Fruit fly (Drosophila melanogaster): ENCODE data around the gene rdx.

Gene rdx

DNA sequence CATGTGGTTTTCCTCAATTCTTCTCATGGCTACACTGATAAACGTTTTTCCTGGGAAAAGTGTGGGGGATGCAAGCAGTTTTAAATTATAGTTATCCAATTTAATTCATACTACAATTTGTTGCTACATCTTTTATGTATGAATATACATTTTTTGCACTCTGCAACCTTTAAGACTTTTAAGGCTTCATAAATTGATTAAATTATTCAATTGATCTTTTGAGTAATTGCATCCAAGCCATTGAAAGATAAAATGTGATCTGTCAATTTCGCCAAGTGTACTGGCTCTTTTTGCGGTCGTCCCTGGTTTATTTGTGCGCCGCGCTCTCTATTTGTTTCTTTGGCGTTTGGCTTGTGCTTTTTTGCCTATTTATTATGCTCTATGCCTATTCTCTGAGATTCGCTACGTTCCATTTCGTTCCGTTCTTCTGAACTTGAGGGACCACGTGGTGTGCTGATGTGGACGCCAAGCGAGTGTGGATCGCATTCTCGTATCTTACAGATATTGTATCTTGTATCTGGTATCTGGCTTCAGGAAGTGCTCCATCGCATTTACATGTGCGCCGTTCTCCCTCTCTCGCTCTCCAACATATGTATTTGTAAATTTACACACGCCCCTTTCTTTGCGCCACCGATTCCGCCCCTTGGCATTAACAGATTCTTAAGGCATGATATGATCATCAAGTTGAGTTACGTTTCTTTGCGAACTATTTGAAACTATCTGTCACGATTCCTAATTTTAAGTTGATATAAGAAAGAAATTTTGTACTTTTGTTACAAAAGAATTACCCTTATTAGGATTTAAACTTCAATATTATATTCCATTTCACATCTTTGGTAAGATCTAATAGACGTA, 20.6 kb upstream of the rdx start (continued):
- TF ChIP-seq pum (GFP tag; optimal IDR thresholded peaks at IDR 0.05) (peak; percentile 78), CG8290 (GFP tag; optimal IDR thresholded peaks at IDR 0.05) (no peak), CG8290 (tag; optimal IDR thresholded peaks at IDR 0.05) (peak in 1 of 2 experiments; percentile 81), fru (optimal IDR thresholded peaks at IDR 0.05) (no peak), CG13296 (GFP tag; optimal IDR thresholded peaks at IDR 0.05) (peak; percentile 89), CG1792 (GFP tag; optimal IDR thresholded peaks at IDR 0.05) (peak; percentile 83), Myb (GFP tag; optimal IDR thresholded peaks at IDR 0.05) (peak; percentile 74), crp (GFP tag; optimal IDR thresholded peaks at IDR 0.05) (peak in 1 of 2 experiments; percentile 19), CG10959 (GFP tag; IDR thresholded peaks at IDR 0.05) (no peak), ttk (GFP tag; IDR thresholded peaks at IDR 0.05) (peak; percentile 33), Mrtf (GFP tag; IDR thresholded peaks at IDR 0.05) (peak; percentile 76), emc (GFP tag; optimal IDR thresholded peaks at IDR 0.05) (peak; percentile 63), Taf1 (GFP tag; IDR thresholded peaks at IDR 0.05) (peak; percentile 88), prd (optimal IDR thresholded peaks at IDR 0.05) (no peak), prd (GFP tag; IDR thresholded peaks at IDR 0.05) (peak; percentile 87), CG12071 (GFP tag; optimal IDR thresholded peaks at IDR 0.05) (peak; percentile 82), jumu (GFP tag; optimal IDR thresholded peaks at IDR 0.05) (peak; percentile 55), pnt (GFP tag; optimal IDR thresholded peaks at IDR 0.05) (peak; percentile 77), tx (GFP tag; optimal IDR thresholded peaks at IDR 0.05) (peak; percentile 85), CG31224 (GFP tag; IDR thresholded peaks at IDR 0.05) (peak; percentile 92), ac (GFP tag; optimal IDR thresholded peaks at IDR 0.05) (no peak), dmrt99B (tag; optimal IDR thresholded peaks at IDR 0.05) (peak; percentile 85), B-H2 (GFP tag; optimal IDR thresholded peaks at IDR 0.05) (peak; percentile 57), Ets97D (GFP tag; optimal IDR thresholded peaks at IDR 0.05) (peak; percentile 51), CG1603 (tag; optimal IDR thresholded peaks at IDR 0.05) (peak; percentile 56), abd-A (tag; optimal IDR thresholded peaks at IDR 0.05) (no peak), zfh1 (GFP tag; IDR thresholded peaks at IDR 0.05) (peak; percentile 71), H2.0 (GFP tag; IDR thresholded peaks at IDR 0.05) (peak; percentile 75), Lim3 (GFP tag; IDR thresholded peaks at IDR 0.05) (0 out of 2 replicates have a peak, but pooled peaks have one; percentile 53), sna (GFP tag; IDR thresholded peaks at IDR 0.05; ENCODE audit: partially characterized antibody) (no peak), Hand (GFP tag; optimal IDR thresholded peaks at IDR 0.05) (peak; percentile 86), Pdp1 (GFP tag; optimal IDR thresholded peaks at IDR 0.05) (peak; percentile 70 to 91), CG2116 (GFP tag; optimal IDR thresholded peaks at IDR 0.05) (peak; percentile 48), Scr (GFP tag; IDR thresholded peaks at IDR 0.05; ENCODE audit: partially characterized antibody) (no peak), nmo (GFP tag; optimal IDR thresholded peaks at IDR 0.05) (peak; percentile 79), CG32772 (GFP tag; IDR thresholded peaks at IDR 0.05) (peak; percentile 77), nau (GFP tag; optimal IDR thresholded peaks at IDR 0.05) (peak; percentile 73), CG4404 (GFP tag; IDR thresholded peaks at IDR 0.05) (peak; percentile 83), sr (GFP tag; IDR thresholded peaks at IDR 0.05) (no peak), mirr (GFP tag; optimal IDR thresholded peaks at IDR 0.05) (peak; percentile 42), ftz-f1 (GFP tag; optimal IDR thresholded peaks at IDR 0.05) (peak; percentile 55), jigr1 (GFP tag; IDR thresholded peaks at IDR 0.05) (peak; percentile 72; the same call in 2 of the 3 replicates), sim (GFP tag; IDR thresholded peaks at IDR 0.05) (no peak), Antp (GFP tag; optimal IDR thresholded peaks at IDR 0.05) (peak; percentile 76), CG5245 (GFP tag; optimal IDR thresholded peaks at IDR 0.05) (no peak), CG7928 (GFP tag; optimal IDR thresholded peaks at IDR 0.05) (peak; percentile 82), ems (GFP tag; optimal IDR thresholded peaks at IDR 0.05) (peak; percentile 70), bowl (GFP tag; IDR thresholded peaks at IDR 0.05) (peak; percentile 56; the same call in 1 of the 2 replicates), chm (GFP tag; IDR thresholded peaks at IDR 0.05) (no peak), CG34224 (GFP tag; IDR thresholded peaks at IDR 0.05; ENCODE audit: partially characterized antibody) (peak; percentile 23; the same call in 1 of the 3 replicates)

All from whole organism, embryonic.